Fruit fly (Drosophila melanogaster) whole organism, pupa: ENCODE results near the gene ND-18.
A peak's percentile ranks its signal among the peaks of the same experiment; 100 is the strongest.

ENCODE experiments used
- CG12605 ChIP-seq: fragments of 200-800 bp; sonication (Bioruptor generic); IDR thresholded peaks from 2 replicates; pipeline ENCODE4 v1.3.6; 2022; ENCODE audit warnings: missing biosample characterization, missing genetic modification characterization
- CG15710 ChIP-seq: fragments of 200-800 bp; sonication (Bioruptor generic); optimal IDR thresholded peaks from 2 replicates; lab custom pipeline; 2018; ENCODE audit warnings: missing biosample characterization, mild to moderate bottlenecking, missing genetic modification characterization, moderate library complexity
- CG17806 ChIP-seq: fragments of 200-800 bp; sonication (Bioruptor generic); optimal IDR thresholded peaks from 2 replicates; lab custom pipeline; 2018; ENCODE audit warnings: missing biosample characterization, mild to moderate bottlenecking, missing genetic modification characterization, moderate library complexity
- CG34367 ChIP-seq: fragments of 200-800 bp; sonication (Bioruptor generic); optimal IDR thresholded peaks from 2 replicates; lab custom pipeline; 2018; ENCODE audit warnings: missing biosample characterization, mild to moderate bottlenecking, missing genetic modification characterization
- CG4496 ChIP-seq: fragments of 200-800 bp; sonication (Bioruptor generic); IDR thresholded peaks from 3 replicates; pipeline ENCODE4 v1.3.6; 2022; ENCODE audit warnings: missing biosample characterization, missing genetic modification characterization
- CG8159 ChIP-seq: fragments of 200-800 bp; sonication (Bioruptor generic); optimal IDR thresholded peaks from 3 replicates; lab custom pipeline; 2018; ENCODE audit warnings: missing biosample characterization, mild to moderate bottlenecking, missing genetic modification characterization, moderate library complexity
- CG8301 ChIP-seq: fragments of 200-800 bp; sonication (Bioruptor generic); optimal IDR thresholded peaks from 2 replicates; lab custom pipeline; 2018; ENCODE audit warnings: missing biosample characterization, mild to moderate bottlenecking, missing genetic modification characterization
- CG9948 ChIP-seq: fragments of 200-800 bp; sonication (Bioruptor generic); optimal IDR thresholded peaks from 2 replicates; lab custom pipeline; 2018; ENCODE audit warnings: missing biosample characterization, mild to moderate bottlenecking, missing genetic modification characterization, moderate library complexity
- D1 ChIP-seq: fragments of 200-800 bp; sonication (Bioruptor generic); optimal IDR thresholded peaks from 2 replicates; lab custom pipeline; 2018; ENCODE audit warnings: missing biosample characterization, mild to moderate bottlenecking, missing genetic modification characterization, moderate library complexity
- EcR ChIP-seq: fragments of 200-800 bp; sonication (Bioruptor generic); optimal IDR thresholded peaks from 3 replicates; lab custom pipeline; 2019; ENCODE audit warnings: missing biosample characterization, missing genetic modification characterization, mild to moderate bottlenecking, moderate library complexity, missing genetic modification reagents
- gl ChIP-seq: fragments of 200-800 bp; sonication (Bioruptor generic); optimal IDR thresholded peaks from 2 replicates; lab custom pipeline; 2018; ENCODE audit warnings: missing biosample characterization, mild to moderate bottlenecking, missing genetic modification characterization
- rn ChIP-seq: fragments of 200-800 bp; sonication (Bioruptor generic); IDR thresholded peaks from 2 replicates; pipeline ENCODE4 v1.3.6; 2022; ENCODE audit warnings: missing biosample characterization, missing genetic modification characterization

- TF ChIP-seq CG34367 (tag; lab: Kevin White, UChicago) = no peak
- no peak for TF ChIP-seq gl
- peak; percentile 57; the same call in 1 of the 2 replicates for TF ChIP-seq CG12605 (GFP tag; lab: Robert Waterston, UW)
- TF ChIP-seq CG4496 (GFP tag; lab: Robert Waterston, UW) = peak; percentile 70; the same call in 2 of the 3 replicates
- TF ChIP-seq EcR (GFP tag; lab: Kevin White, UChicago) = peak; percentile 35
- no peak for TF ChIP-seq CG15710 (tag; lab: Kevin White, UChicago)
- no peak for TF ChIP-seq CG9948
- no peak for TF ChIP-seq CG8159 (tag; lab: Kevin White, UChicago)
- TF ChIP-seq D1 (tag; lab: Kevin White, UChicago) = no peak
- no peak for TF ChIP-seq CG8301
- TF ChIP-seq rn (GFP tag; lab: Robert Waterston, UW) = no peak
- TF ChIP-seq CG17806 (tag; lab: Kevin White, UChicago) = no peak
Observed at dm6 chrX:19497782-19498440, 5.7 kb downstream of the ND-18 start.
